Fruit fly (Drosophila melanogaster): ENCODE measurements around the gene rg.
A peak's percentile ranks its signal among the peaks of the same experiment; 100 is the strongest.

rg gene

dm6 chrX:5087748-5088147, 2.2 kb downstream of the rg start:
- TF ChIP-seq CG15710 (tag; optimal IDR thresholded peaks at IDR 0.05) (no peak), rn (GFP tag; IDR thresholded peaks at IDR 0.05) (no peak), CG12605 (GFP tag; IDR thresholded peaks at IDR 0.05) (no peak), Pif1B (GFP tag; optimal IDR thresholded peaks at IDR 0.05) (no peak), CG32121 (GFP tag; IDR thresholded peaks at IDR 0.05) (no peak), CG4496 (GFP tag; IDR thresholded peaks at IDR 0.05) (no peak), CG10348 (GFP tag; IDR thresholded peaks at IDR 0.05) (no peak), CG13204 (GFP tag; optimal IDR thresholded peaks at IDR 0.05) (no peak), Pif1A (GFP tag; optimal IDR thresholded peaks at IDR 0.05) (no peak), EcR (GFP tag; optimal IDR thresholded peaks at IDR 0.05) (no peak), CG9948 (tag; optimal IDR thresholded peaks at IDR 0.05) (no peak), Snoo (tag; optimal IDR thresholded peaks at IDR 0.05) (no peak), gl (tag; optimal IDR thresholded peaks at IDR 0.05) (no peak), fd96Ca (GFP tag; IDR thresholded peaks at IDR 0.05) (no peak), CG17806 (tag; optimal IDR thresholded peaks at IDR 0.05) (no peak), CG14655 (GFP tag; optimal IDR thresholded peaks at IDR 0.05) (no peak)

dm6 chrX:5091154-5091553, 5.6 kb downstream of the rg start:
- no peak for TF ChIP-seq rn (GFP tag; IDR thresholded peaks at IDR 0.05)
- no peak for TF ChIP-seq CG13204 (GFP tag; optimal IDR thresholded peaks at IDR 0.05)
- TF ChIP-seq CG15710 (tag; optimal IDR thresholded peaks at IDR 0.05): no peak
- TF ChIP-seq gl (tag; optimal IDR thresholded peaks at IDR 0.05): no peak
- no peak for TF ChIP-seq CG12605 (GFP tag; IDR thresholded peaks at IDR 0.05)
- no peak for TF ChIP-seq CG8159 (tag; optimal IDR thresholded peaks at IDR 0.05)
- TF ChIP-seq CG32121 (GFP tag; IDR thresholded peaks at IDR 0.05): no peak
- TF ChIP-seq EcR (GFP tag; optimal IDR thresholded peaks at IDR 0.05): no peak
- TF ChIP-seq CG34367 (tag; optimal IDR thresholded peaks at IDR 0.05): no peak
- no peak for TF ChIP-seq Pif1A (GFP tag; optimal IDR thresholded peaks at IDR 0.05)
- TF ChIP-seq D1 (tag; optimal IDR thresholded peaks at IDR 0.05): no peak
- TF ChIP-seq CG8301 (tag; optimal IDR thresholded peaks at IDR 0.05): no peak
- TF ChIP-seq CG9948 (tag; optimal IDR thresholded peaks at IDR 0.05): no peak
- TF ChIP-seq Pif1B (GFP tag; optimal IDR thresholded peaks at IDR 0.05): no peak

- TF ChIP-seq CG4496 (GFP tag; IDR thresholded peaks at IDR 0.05) (no peak), fd96Ca (GFP tag; IDR thresholded peaks at IDR 0.05) (no peak)
Observed at dm6 chrX:5091757-5092348, 6.3 kb downstream of the rg start.

dm6 chrX:5093924-5094323, 8.4 kb downstream of the rg start:
- TF ChIP-seq CG9948 (tag; optimal IDR thresholded peaks at IDR 0.05) (no peak), gl (tag; optimal IDR thresholded peaks at IDR 0.05) (no peak), CG8159 (tag; optimal IDR thresholded peaks at IDR 0.05) (peak; percentile 32), CG17806 (tag; optimal IDR thresholded peaks at IDR 0.05) (peak; percentile 15)

dm6 chrX:5094387-5094786, 8.8 kb downstream of the rg start:
- TF ChIP-seq CG15710 (tag; optimal IDR thresholded peaks at IDR 0.05) (no peak), Ets98B (GFP tag; IDR thresholded peaks at IDR 0.05) (no peak), CG14655 (GFP tag; optimal IDR thresholded peaks at IDR 0.05) (no peak), CG13204 (GFP tag; optimal IDR thresholded peaks at IDR 0.05) (no peak), CG32121 (GFP tag; IDR thresholded peaks at IDR 0.05) (no peak), CG8159 (tag; optimal IDR thresholded peaks at IDR 0.05) (no peak), CG9948 (tag; optimal IDR thresholded peaks at IDR 0.05) (no peak), rn (GFP tag; IDR thresholded peaks at IDR 0.05) (no peak), D1 (tag; optimal IDR thresholded peaks at IDR 0.05) (no peak), CG17806 (tag; optimal IDR thresholded peaks at IDR 0.05) (no peak), fd96Ca (GFP tag; IDR thresholded peaks at IDR 0.05) (no peak), CG8301 (tag; optimal IDR thresholded peaks at IDR 0.05) (no peak)

- TF ChIP-seq CG12605 (GFP tag; IDR thresholded peaks at IDR 0.05) (no peak), D1 (tag; optimal IDR thresholded peaks at IDR 0.05) (no peak), CG17806 (tag; optimal IDR thresholded peaks at IDR 0.05) (no peak), CG13204 (GFP tag; optimal IDR thresholded peaks at IDR 0.05) (no peak), fd96Ca (GFP tag; IDR thresholded peaks at IDR 0.05) (no peak), rn (GFP tag; IDR thresholded peaks at IDR 0.05) (no peak), CG10348 (GFP tag; IDR thresholded peaks at IDR 0.05) (no peak), EcR (GFP tag; optimal IDR thresholded peaks at IDR 0.05) (no peak), CG15710 (tag; optimal IDR thresholded peaks at IDR 0.05) (no peak)
Observed at dm6 chrX:5095620-5096019, 10.1 kb downstream of the rg start.

dm6 chrX:5113091-5113490, 27.5 kb downstream of the rg start:
- TF ChIP-seq Pif1A (GFP tag; optimal IDR thresholded peaks at IDR 0.05): no peak
- TF ChIP-seq CG15710 (tag; optimal IDR thresholded peaks at IDR 0.05): no peak
- TF ChIP-seq CG14655 (GFP tag; optimal IDR thresholded peaks at IDR 0.05): no peak
- TF ChIP-seq D1 (tag; optimal IDR thresholded peaks at IDR 0.05): no peak
- no peak for TF ChIP-seq rn (GFP tag; IDR thresholded peaks at IDR 0.05)
- no peak for TF ChIP-seq CG8159 (tag; optimal IDR thresholded peaks at IDR 0.05)
- TF ChIP-seq CG4496 (GFP tag; IDR thresholded peaks at IDR 0.05): no peak
- TF ChIP-seq fd96Ca (GFP tag; IDR thresholded peaks at IDR 0.05): no peak
- TF ChIP-seq CG32121 (GFP tag; IDR thresholded peaks at IDR 0.05): no peak
- TF ChIP-seq Snoo (tag; optimal IDR thresholded peaks at IDR 0.05): no peak
- TF ChIP-seq EcR (GFP tag; optimal IDR thresholded peaks at IDR 0.05): no peak
- TF ChIP-seq CG10348 (GFP tag; IDR thresholded peaks at IDR 0.05): no peak
